Fruit fly (Drosophila melanogaster): Measurements from ENCODE around the gene stac.

Gene stac

DNA sequence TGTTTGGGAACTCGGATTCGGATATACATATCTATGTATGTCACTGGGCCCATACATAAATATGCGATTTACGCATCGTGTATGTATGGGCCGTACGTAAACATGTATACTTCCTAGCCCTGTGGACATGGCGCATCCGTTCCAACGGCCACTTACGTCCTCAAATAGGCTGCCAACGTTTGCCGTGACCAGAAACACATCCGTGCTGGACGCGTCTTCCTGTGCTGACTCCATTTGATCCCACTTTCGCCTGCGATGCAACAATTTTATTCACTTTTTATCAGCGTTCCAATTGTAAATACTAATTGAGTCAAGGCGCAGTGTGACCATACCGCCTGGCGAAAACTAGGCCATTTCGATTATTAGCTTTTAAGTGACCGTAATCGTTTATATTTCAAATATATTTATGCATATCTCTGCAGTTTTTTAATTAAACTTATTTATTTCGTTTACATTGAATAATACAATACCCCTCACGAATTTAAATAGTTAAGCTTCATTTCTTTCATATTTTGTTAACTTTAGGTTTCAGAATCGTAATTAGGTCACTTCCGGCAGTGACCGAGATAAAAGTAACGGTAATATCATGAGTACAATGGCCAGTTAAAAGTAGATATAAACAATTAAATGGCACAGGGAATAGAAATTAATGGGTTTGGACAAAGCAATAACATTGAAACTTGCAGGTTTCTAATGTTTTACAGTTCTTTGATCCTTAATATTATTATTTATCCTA lies 11.1 kb upstream of the stac start, which contains the start of gene 5PtaseI:
Gene 5PtaseI, minus strand, starts transcription at position 336 of the 736 bp plus-strand sequence.
- no peak for TF ChIP-seq Sin3A (optimal IDR thresholded peaks at IDR 0.05)

DNA sequence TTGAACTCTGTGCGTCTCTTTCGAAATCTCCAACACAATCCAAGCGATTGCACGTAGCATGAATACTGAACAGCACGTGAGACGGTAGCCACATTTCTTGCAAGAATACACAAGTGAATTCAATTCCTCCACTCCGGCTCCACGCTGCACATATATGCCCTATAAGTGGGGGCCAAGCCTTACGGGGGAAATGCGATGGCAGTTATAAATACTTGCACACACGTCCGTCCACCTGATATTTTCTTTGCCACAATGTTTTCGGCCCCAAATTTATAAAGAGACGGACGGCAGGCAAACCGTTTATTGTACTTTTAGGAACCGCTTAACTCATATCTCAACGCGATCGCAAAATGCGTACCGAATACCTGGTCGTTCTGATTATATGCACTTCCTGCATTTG lies 10.1 kb upstream of the stac start, which contains the start of gene CG11786:
Gene CG11786, plus strand, starts transcription at position 301 of the 400 bp plus-strand sequence.
- TF ChIP-seq Sin3A (optimal IDR thresholded peaks at IDR 0.05) (no peak), psq (optimal IDR thresholded peaks at IDR 0.05) (no peak), h (optimal IDR thresholded peaks at IDR 0.05) (no peak), insv (optimal IDR thresholded peaks at IDR 0.05) (no peak), Myc (optimal IDR thresholded peaks at IDR 0.05) (no peak), ttk (optimal IDR thresholded peaks at IDR 0.05) (no peak)

DNA sequence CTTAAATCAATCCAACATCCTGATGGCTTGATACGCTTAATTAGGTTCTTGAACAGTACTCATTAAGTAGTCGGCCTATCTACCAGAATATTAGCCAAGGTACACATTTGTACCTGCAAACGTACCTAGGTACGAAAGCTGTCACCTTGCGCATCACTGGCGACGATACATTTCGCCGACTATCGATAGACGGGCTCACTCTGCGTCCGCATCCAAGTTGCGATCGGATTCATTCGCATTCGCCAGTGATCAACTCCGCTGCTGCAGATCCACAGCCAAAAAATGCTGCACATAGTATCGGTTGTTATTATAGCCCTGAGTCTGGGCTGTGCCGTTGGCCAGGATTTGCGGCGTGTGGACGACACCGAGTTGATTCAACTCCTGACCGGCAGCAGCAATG lies 8.6 kb upstream of the stac start, which contains the start of gene CG11790:
Gene CG11790, plus strand, starts transcription at position 203 of the 400 bp plus-strand sequence.
- TF ChIP-seq insv (optimal IDR thresholded peaks at IDR 0.05) (no peak), psq (optimal IDR thresholded peaks at IDR 0.05) (no peak), Sin3A (optimal IDR thresholded peaks at IDR 0.05) (no peak), h (optimal IDR thresholded peaks at IDR 0.05) (no peak), ttk (optimal IDR thresholded peaks at IDR 0.05) (no peak), Myc (optimal IDR thresholded peaks at IDR 0.05) (no peak)

DNA sequence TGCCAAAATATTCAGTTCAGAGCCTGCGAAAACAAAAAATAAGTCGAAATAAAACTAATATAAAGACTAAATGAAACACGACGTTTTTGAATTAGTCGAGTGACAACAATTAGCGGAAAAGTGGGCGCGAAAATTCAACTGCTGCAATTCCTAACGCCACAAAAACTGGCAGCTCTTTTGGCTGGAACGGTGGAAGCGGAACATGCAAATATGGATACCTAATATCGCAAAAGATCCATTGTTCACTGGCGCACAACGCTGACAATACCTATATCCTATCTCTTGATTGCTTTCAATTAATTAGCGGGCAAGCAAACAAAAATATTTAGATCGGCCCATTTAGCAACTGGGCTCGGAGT lies 6.7 kb upstream of the stac start, which contains the start of gene CG11791:
Gene CG11791, plus strand, starts transcription at position 234 of the 359 bp plus-strand sequence.
- TF ChIP-seq Myc (optimal IDR thresholded peaks at IDR 0.05) (no peak), h (optimal IDR thresholded peaks at IDR 0.05) (no peak), insv (optimal IDR thresholded peaks at IDR 0.05) (no peak), psq (optimal IDR thresholded peaks at IDR 0.05) (no peak), ttk (optimal IDR thresholded peaks at IDR 0.05) (no peak), Sin3A (optimal IDR thresholded peaks at IDR 0.05) (no peak)

DNA sequence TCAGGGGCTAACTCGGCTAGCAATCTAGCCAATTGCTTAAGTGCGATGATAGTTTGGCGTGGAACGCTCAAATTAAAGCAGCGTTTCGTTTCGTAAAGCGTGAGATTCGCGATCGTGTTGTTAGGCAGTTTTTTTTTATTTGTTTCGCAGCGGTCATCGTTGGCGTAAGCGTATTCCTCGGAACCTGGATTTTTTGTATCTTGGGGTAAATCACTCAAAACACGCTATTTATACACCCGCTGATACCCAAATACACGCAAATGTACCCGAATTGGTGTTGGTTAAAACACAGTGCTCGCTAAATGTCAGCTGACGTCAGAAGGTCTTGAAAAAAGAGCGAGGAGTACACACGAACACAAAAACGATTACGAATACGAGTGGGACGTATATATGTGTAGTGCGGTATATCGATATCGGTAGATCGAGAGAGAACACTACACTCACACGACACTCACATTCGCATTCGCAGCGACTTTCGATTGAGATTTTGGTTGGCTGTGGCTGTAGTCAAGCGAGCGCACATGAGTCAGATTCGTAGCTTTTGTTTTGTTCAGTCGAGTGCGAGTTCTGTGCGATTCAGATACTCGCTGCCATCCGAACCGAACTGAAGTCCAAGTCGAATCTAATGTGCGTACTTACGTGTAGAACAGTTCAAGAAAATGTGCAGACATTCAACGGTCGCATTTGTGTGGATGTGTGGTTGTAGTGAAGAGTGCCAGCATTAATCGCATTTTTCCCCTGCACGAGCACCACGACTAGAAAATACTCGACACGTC lies 6.2 kb upstream of the stac start:
- TF ChIP-seq Sin3A (optimal IDR thresholded peaks at IDR 0.05) = no peak
- TF ChIP-seq Myc (optimal IDR thresholded peaks at IDR 0.05) = no peak
- TF ChIP-seq insv (optimal IDR thresholded peaks at IDR 0.05) = no peak
- TF ChIP-seq ttk (optimal IDR thresholded peaks at IDR 0.05) = no peak
- no peak for TF ChIP-seq psq (optimal IDR thresholded peaks at IDR 0.05)
- TF ChIP-seq h (optimal IDR thresholded peaks at IDR 0.05) = no peak

DNA sequence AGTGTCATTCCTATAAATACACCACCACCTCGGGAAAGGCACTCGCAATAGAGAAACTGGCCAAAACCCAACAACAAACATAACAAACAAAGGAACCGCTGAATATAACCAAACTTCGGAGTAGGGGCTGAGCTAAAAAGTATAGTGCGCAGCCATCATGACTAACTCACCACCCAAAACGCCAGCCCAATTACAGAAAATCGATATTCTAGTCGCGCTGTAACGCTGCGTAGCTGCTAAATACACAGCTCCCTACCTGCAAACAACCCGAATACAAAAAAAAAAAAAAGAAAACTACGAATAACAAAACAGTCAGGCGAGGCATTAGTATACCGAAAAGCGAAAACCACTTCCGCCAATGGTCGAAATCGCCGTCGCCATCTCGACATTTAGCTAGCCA lies 5.4 kb upstream of the stac start:
- TF ChIP-seq psq (optimal IDR thresholded peaks at IDR 0.05) = no peak
- TF ChIP-seq h (optimal IDR thresholded peaks at IDR 0.05) = no peak
- no peak for TF ChIP-seq Myc (optimal IDR thresholded peaks at IDR 0.05)
- no peak for TF ChIP-seq insv (optimal IDR thresholded peaks at IDR 0.05)
- TF ChIP-seq ttk (optimal IDR thresholded peaks at IDR 0.05) = no peak
- no peak for TF ChIP-seq Sin3A (optimal IDR thresholded peaks at IDR 0.05)

DNA sequence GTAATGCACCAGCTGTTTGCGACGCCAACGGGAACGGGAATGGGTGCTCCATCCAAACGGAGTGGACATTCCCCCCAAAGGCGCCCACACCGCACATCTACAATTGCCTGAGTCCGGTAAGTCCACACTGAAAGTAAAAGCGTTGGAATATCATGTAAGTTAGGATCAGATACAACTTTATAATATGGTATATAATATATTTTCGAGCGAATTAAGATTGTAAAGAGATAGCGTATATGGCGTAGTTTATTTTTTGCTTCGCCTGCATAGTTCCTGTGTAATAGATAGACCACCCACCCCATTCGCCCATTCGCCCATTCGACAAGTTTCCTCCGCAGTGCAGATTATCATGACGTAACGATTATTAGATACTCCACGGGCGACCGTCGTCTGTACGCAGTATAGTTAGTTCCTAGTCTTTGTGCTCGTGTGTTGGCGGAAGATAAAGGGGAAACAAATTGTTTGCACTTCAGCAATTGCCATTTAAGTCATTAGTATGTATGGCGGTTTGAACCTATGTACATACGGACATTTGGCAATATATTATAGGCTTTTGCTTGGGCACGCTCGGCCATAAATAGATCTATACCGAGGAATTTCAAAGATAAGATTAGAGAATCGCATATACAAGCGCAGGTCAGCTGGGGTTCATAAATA lies 4.5 kb upstream of the stac start:
- TF ChIP-seq ttk (optimal IDR thresholded peaks at IDR 0.05) (no peak), Myc (optimal IDR thresholded peaks at IDR 0.05) (no peak), psq (optimal IDR thresholded peaks at IDR 0.05) (no peak), Sin3A (optimal IDR thresholded peaks at IDR 0.05) (no peak), insv (optimal IDR thresholded peaks at IDR 0.05) (no peak), h (optimal IDR thresholded peaks at IDR 0.05) (no peak)

DNA sequence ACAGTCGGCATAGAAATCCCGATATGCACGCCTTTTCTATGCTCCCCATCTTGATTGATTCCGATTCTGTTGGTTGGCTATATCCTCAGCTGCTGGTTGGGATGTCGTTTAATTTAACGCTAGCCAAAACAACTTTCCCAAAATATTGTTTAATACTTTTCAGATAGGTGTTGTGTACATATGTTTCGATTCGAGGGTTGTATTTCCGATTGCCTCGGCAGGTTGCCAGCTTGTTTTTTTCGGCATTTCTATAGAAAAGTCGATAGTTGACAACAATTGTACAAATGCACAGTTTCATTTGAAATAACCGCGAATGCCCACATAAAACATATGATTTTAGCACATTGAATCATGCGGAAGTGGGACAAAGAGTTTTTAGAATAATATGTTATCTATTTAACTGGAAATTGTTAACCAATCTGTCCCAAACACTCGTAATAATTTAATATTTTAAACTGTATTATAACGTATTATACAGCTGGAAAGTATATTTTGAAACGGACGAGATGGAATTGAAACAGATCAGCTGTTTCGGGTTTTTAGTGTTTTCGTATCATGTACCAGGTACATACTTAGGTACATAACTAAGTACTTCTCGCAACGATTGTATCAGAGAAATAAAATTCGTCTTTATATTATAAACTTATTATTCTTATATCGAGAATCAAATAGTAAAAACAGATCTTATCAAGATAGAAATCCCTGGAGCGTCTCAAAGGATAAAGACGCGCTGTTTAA lies 1.5 kb upstream of the stac start, which contains the start of gene CG31109:
Gene CG31109, minus strand, starts transcription at position 203 of the 738 bp plus-strand sequence.
- TF ChIP-seq ttk (optimal IDR thresholded peaks at IDR 0.05) (no peak), insv (optimal IDR thresholded peaks at IDR 0.05) (no peak), psq (optimal IDR thresholded peaks at IDR 0.05) (no peak), h (optimal IDR thresholded peaks at IDR 0.05) (no peak), Myc (optimal IDR thresholded peaks at IDR 0.05) (no peak), Sin3A (optimal IDR thresholded peaks at IDR 0.05) (no peak)

DNA sequence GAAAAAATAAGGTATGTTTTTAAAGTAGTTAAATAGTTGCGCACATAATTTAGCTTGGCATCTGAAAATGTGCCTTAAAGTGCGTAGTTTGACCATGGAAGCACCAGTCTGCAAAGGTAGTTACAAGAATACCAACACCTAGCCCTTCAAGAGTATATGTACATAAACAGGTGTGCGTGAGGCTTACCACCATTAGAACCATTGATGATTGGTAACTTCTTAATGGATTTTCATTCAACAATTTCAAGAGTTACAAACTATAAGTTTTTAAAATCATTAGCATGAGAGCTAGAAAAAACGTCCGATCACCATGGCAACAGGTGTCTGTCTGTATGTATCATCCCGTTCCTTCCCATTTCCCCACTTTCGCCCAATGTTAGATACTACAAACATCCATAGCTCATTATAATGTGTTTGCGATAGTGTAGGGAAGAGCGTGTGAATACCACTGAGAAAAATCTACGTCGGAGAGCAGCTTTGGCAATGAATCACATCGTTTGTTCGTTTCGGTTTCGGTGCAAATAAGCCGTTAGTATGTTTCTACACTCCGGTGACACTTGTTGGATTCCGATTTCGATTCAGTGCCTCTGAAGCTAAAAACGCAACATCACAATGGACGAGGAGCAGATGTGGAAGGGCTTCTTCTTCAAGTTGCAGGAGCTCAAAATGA lies 537 bp downstream of the stac start:
- TF ChIP-seq h (optimal IDR thresholded peaks at IDR 0.05) = no peak
- no peak for TF ChIP-seq Myc (optimal IDR thresholded peaks at IDR 0.05)
- no peak for TF ChIP-seq ttk (optimal IDR thresholded peaks at IDR 0.05)
- no peak for TF ChIP-seq insv (optimal IDR thresholded peaks at IDR 0.05)
- TF ChIP-seq psq (optimal IDR thresholded peaks at IDR 0.05) = no peak
- no peak for TF ChIP-seq Sin3A (optimal IDR thresholded peaks at IDR 0.05)

DNA sequence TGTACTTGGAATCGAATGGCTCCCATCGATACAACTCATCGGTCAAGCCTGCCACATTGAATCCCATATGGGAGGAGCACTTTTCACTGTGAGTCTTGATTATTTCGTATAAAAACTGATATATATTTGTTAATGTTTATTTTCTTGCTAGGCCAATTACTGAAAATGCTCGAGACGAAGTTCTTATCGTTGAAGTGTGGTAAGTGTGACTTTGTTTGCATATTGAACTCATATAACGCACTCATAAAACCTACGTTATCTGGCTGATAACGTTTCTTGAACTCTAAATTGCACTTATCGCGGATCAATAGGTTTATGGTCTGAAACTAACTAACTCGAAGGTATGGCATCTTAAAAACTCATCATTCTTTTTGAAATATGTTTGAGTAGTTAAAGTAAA lies 4.4 kb downstream of the stac start:
- TF ChIP-seq Sin3A (optimal IDR thresholded peaks at IDR 0.05) (no peak), psq (optimal IDR thresholded peaks at IDR 0.05) (no peak), Myc (optimal IDR thresholded peaks at IDR 0.05) (no peak), ttk (optimal IDR thresholded peaks at IDR 0.05) (no peak), insv (optimal IDR thresholded peaks at IDR 0.05) (no peak), h (optimal IDR thresholded peaks at IDR 0.05) (no peak)
